Fruit fly (Drosophila melanogaster): ENCODE data around the gene MED31.

MED31 gene

dm6 chr3R:4666014-4666652 lies 24.4 kb downstream of the MED31 start (continued):
- TF ChIP-seq CG8290 (GFP tag; optimal IDR thresholded peaks at IDR 0.05) (no peak), CG8290 (tag; optimal IDR thresholded peaks at IDR 0.05) (no peak), Nf-YC (tag; optimal IDR thresholded peaks at IDR 0.05) (no peak), nerfin-2 (GFP tag; IDR thresholded peaks at IDR 0.05; ENCODE audit: partially characterized antibody) (peak; percentile 72), sisA (GFP tag; IDR thresholded peaks at IDR 0.05) (no peak), Blimp-1 (GFP tag; optimal IDR thresholded peaks at IDR 0.05) (no peak), danr (GFP tag; IDR thresholded peaks at IDR 0.05) (no peak), dmrt99B (tag; optimal IDR thresholded peaks at IDR 0.05) (no peak), gsb-n (tag; optimal IDR thresholded peaks at IDR 0.05) (no peak), tx (GFP tag; optimal IDR thresholded peaks at IDR 0.05) (no peak), gcm (GFP tag; optimal IDR thresholded peaks at IDR 0.05) (no peak), CG16863 (GFP tag; optimal IDR thresholded peaks at IDR 0.05) (no peak), CG8359 (GFP tag; optimal IDR thresholded peaks at IDR 0.05; ENCODE audit: borderline replicate concordance) (no peak), usp (GFP tag; optimal IDR thresholded peaks at IDR 0.05) (no peak), CG16779 (GFP tag; IDR thresholded peaks at IDR 0.05) (no peak), CG12769 (tag; optimal IDR thresholded peaks at IDR 0.05) (no peak), so (GFP tag; IDR thresholded peaks at IDR 0.05) (no peak), CG3838 (GFP tag; optimal IDR thresholded peaks at IDR 0.05) (no peak), Rfx (GFP tag; IDR thresholded peaks at IDR 0.05) (no peak), Bgb (GFP tag; IDR thresholded peaks at IDR 0.05; ENCODE audit: partially characterized antibody) (peak; percentile 54; the same call in 1 of the 2 replicates), cwo (GFP tag; optimal IDR thresholded peaks at IDR 0.05) (no peak), Dref (GFP tag; IDR thresholded peaks at IDR 0.05) (no peak), CG3281 (GFP tag; optimal IDR thresholded peaks at IDR 0.05) (no peak), sens (GFP tag) (peak; percentile 55), pzg (GFP tag; optimal IDR thresholded peaks at IDR 0.05) (no peak), CG1529 (GFP tag; optimal IDR thresholded peaks at IDR 0.05) (no peak), Stat92E (GFP tag; optimal IDR thresholded peaks at IDR 0.05) (no peak), CG5245 (GFP tag; optimal IDR thresholded peaks at IDR 0.05) (no peak), psq (GFP tag; optimal IDR thresholded peaks at IDR 0.05) (no peak), en (GFP tag; optimal IDR thresholded peaks at IDR 0.05) (no peak), Dll (GFP tag; IDR thresholded peaks at IDR 0.05; ENCODE audit: partially characterized antibody) (no peak), Nf-YB (GFP tag; optimal IDR thresholded peaks at IDR 0.05) (no peak), CG1792 (GFP tag; optimal IDR thresholded peaks at IDR 0.05) (no peak), CG17912 (GFP tag; optimal IDR thresholded peaks at IDR 0.05) (no peak), CG14014 (GFP tag; IDR thresholded peaks at IDR 0.05) (no peak), Hr3 (GFP tag; optimal IDR thresholded peaks at IDR 0.05) (no peak), trh (GFP tag; optimal IDR thresholded peaks at IDR 0.05) (no peak), Dp (GFP tag; optimal IDR thresholded peaks at IDR 0.05) (no peak), Scr (GFP tag; IDR thresholded peaks at IDR 0.05; ENCODE audit: partially characterized antibody) (peak; percentile 49), CG10366 (GFP tag; IDR thresholded peaks at IDR 0.05) (no peak), CG30020 (tag; optimal IDR thresholded peaks at IDR 0.05) (no peak), CG13624 (GFP tag; optimal IDR thresholded peaks at IDR 0.05) (no peak), CG15479 (GFP tag; optimal IDR thresholded peaks at IDR 0.05) (no peak), CG3407 (GFP tag; optimal IDR thresholded peaks at IDR 0.05) (no peak), CG14860 (GFP tag; IDR thresholded peaks at IDR 0.05; ENCODE audit: partially characterized antibody) (peak; percentile 63), CG8944 (GFP tag; optimal IDR thresholded peaks at IDR 0.05) (no peak), dmrt11E (tag; optimal IDR thresholded peaks at IDR 0.05) (no peak), org-1 (GFP tag; optimal IDR thresholded peaks at IDR 0.05) (no peak), prd (optimal IDR thresholded peaks at IDR 0.05) (no peak), prd (GFP tag; IDR thresholded peaks at IDR 0.05) (no peak), CG16815 (GFP tag; optimal IDR thresholded peaks at IDR 0.05) (no peak)
